Fruit fly (Drosophila melanogaster): Measurements from ENCODE around the gene Brd8.

The Brd8 gene

dm6 chr3R:29210542-29211393 is 12.5 kb upstream of the Brd8 start (continued):
- TF ChIP-seq CG11560 (tag; IDR thresholded peaks at IDR 0.05) (no peak), emc (GFP tag; optimal IDR thresholded peaks at IDR 0.05) (no peak), CG31388 (GFP tag; optimal IDR thresholded peaks at IDR 0.05) (no peak), lab (GFP tag; optimal IDR thresholded peaks at IDR 0.05) (no peak), CG2116 (GFP tag; optimal IDR thresholded peaks at IDR 0.05) (no peak), eyg (GFP tag; optimal IDR thresholded peaks at IDR 0.05) (no peak), D19B (GFP tag; optimal IDR thresholded peaks at IDR 0.05) (no peak), CG1602 (GFP tag; optimal IDR thresholded peaks at IDR 0.05) (no peak), CG6689 (GFP tag; IDR thresholded peaks at IDR 0.05) (peak; percentile 30; the same call in 1 of the 2 replicates), otp (GFP tag; IDR thresholded peaks at IDR 0.05) (no peak), CG18262 (tag; optimal IDR thresholded peaks at IDR 0.05) (peak; percentile 47), CG2199 (GFP tag; IDR thresholded peaks at IDR 0.05) (no peak), CG13775 (GFP tag; optimal IDR thresholded peaks at IDR 0.05) (no peak), crol (GFP tag; IDR thresholded peaks at IDR 0.05) (peak; percentile 82), lbe (GFP tag; optimal IDR thresholded peaks at IDR 0.05) (peak; percentile 54), bigmax (GFP tag; optimal IDR thresholded peaks at IDR 0.05) (no peak), esg (GFP tag; conservative IDR thresholded peaks at IDR 0.05) (no peak), CG18599 (GFP tag; optimal IDR thresholded peaks at IDR 0.05) (no peak), ATbp (GFP tag; optimal IDR thresholded peaks at IDR 0.05) (no peak), Camta (GFP tag; optimal IDR thresholded peaks at IDR 0.05) (peak; percentile 4), Mes4 (GFP tag; optimal IDR thresholded peaks at IDR 0.05) (no peak), disco-r (GFP tag; optimal IDR thresholded peaks at IDR 0.05) (no peak), CG1233 (GFP tag; optimal IDR thresholded peaks at IDR 0.05) (no peak), CG8359 (GFP tag; optimal IDR thresholded peaks at IDR 0.05; ENCODE audit: borderline replicate concordance) (no peak), Trl (optimal IDR thresholded peaks at IDR 0.05) (peak in 1 of 2 experiments; percentile 18), Trl (GFP tag; optimal IDR thresholded peaks at IDR 0.05) (no peak), CG15514 (GFP tag; optimal IDR thresholded peaks at IDR 0.05) (no peak), cg (GFP tag; optimal IDR thresholded peaks at IDR 0.05) (no peak), CG15011 (GFP tag; optimal IDR thresholded peaks at IDR 0.05) (no peak), hb (GFP tag; IDR thresholded peaks at IDR 0.05; ENCODE audit: partially characterized antibody) (no peak), onecut (GFP tag; IDR thresholded peaks at IDR 0.05) (no peak), zfh1 (GFP tag; IDR thresholded peaks at IDR 0.05) (0 out of 3 replicates have a peak, but pooled peaks have one; percentile 31), PHDP (tag; optimal IDR thresholded peaks at IDR 0.05) (peak; percentile 12), ac (GFP tag; optimal IDR thresholded peaks at IDR 0.05) (no peak), Sry-β (GFP tag; optimal IDR thresholded peaks at IDR 0.05) (no peak), CG7839 (tag; optimal IDR thresholded peaks at IDR 0.05) (peak; percentile 32), nmo (GFP tag; optimal IDR thresholded peaks at IDR 0.05) (peak; percentile 27), CG4282 (GFP tag; optimal IDR thresholded peaks at IDR 0.05) (no peak), ci (GFP tag; IDR thresholded peaks at IDR 0.05) (no peak), CG12071 (GFP tag; optimal IDR thresholded peaks at IDR 0.05) (no peak), Atf3 (GFP tag; optimal IDR thresholded peaks at IDR 0.05) (no peak), Oli (tag; optimal IDR thresholded peaks at IDR 0.05) (peak; percentile 20), sens-2 (GFP tag; IDR thresholded peaks at IDR 0.05) (no peak), Usf (GFP tag; optimal IDR thresholded peaks at IDR 0.05) (peak; percentile 4), CG10431 (GFP tag; optimal IDR thresholded peaks at IDR 0.05) (no peak), CG11398 (GFP tag; optimal IDR thresholded peaks at IDR 0.05) (no peak), az2 (GFP tag; optimal IDR thresholded peaks at IDR 0.05) (no peak), Xrp1 (GFP tag; IDR thresholded peaks at IDR 0.05) (peak; percentile 41; the same call in 1 of the 2 replicates), CG4820 (GFP tag; optimal IDR thresholded peaks at IDR 0.05) (no peak), fd102C (GFP tag; optimal IDR thresholded peaks at IDR 0.05) (no peak)
